Fruit fly (Drosophila melanogaster) whole organism, embryonic: Measurements from ENCODE around the gene Plzf.

Experiments
- Bgb ChIP-seq: fragments of 200-800 bp; sonication (Bioruptor generic); IDR thresholded peaks from 2 replicates; pipeline ENCODE4 v1.3.6; 2022; ENCODE audit warnings: missing biosample characterization, missing genetic modification characterization; ENCODE audit not compliant: partially characterized antibody
- CG1024 ChIP-seq: fragments of 200-800 bp; sonication (Bioruptor generic); IDR thresholded peaks from 2 replicates; pipeline ENCODE4 v1.3.6; 2022; ENCODE audit warnings: missing biosample characterization, missing genetic modification characterization
- CG12071 ChIP-seq: fragments of 200-800 bp; sonication (Bioruptor generic); optimal IDR thresholded peaks from 3 replicates; lab custom pipeline; 2018; ENCODE audit warnings: missing biosample characterization, mild to moderate bottlenecking, missing genetic modification characterization
- CG15696 ChIP-seq: fragments of 200-800 bp; sonication (Bioruptor generic); optimal IDR thresholded peaks from 2 replicates; lab custom pipeline; 2019; ENCODE audit warnings: missing biosample characterization, mild to moderate bottlenecking, missing genetic modification characterization, moderate library complexity
- CG1602 ChIP-seq: fragments of 200-800 bp; sonication (Bioruptor generic); optimal IDR thresholded peaks from 3 replicates; lab custom pipeline; 2016; ENCODE audit warnings: missing biosample characterization, missing genetic modification characterization
- CG17328 ChIP-seq: fragments of 200-800 bp; sonication (Bioruptor generic); IDR thresholded peaks from 2 replicates; pipeline ENCODE4 v1.3.6; 2022; ENCODE audit warnings: missing biosample characterization, missing genetic modification characterization
- CG17829 ChIP-seq: fragments of 200-800 bp; optimal IDR thresholded peaks from 2 replicates; lab custom pipeline; 2019; ENCODE audit warnings: missing biosample characterization, mild to moderate bottlenecking, missing genetic modification characterization, moderate library complexity
- CG2875 ChIP-seq: fragments of 200-800 bp; sonication (Bioruptor generic); optimal IDR thresholded peaks from 2 replicates; lab custom pipeline; 2017; ENCODE audit warnings: missing biosample characterization, mild to moderate bottlenecking, missing genetic modification characterization, missing genetic modification reagents
- CG3726 ChIP-seq: fragments of 200-800 bp; sonication (Bioruptor generic); IDR thresholded peaks from 3 replicates; pipeline ENCODE4, ENCODE4 v1.3.6; 2022; ENCODE audit warnings: missing biosample characterization, missing genetic modification characterization
- CG3847 ChIP-seq: fragments of 200-800 bp; sonication (Bioruptor generic); IDR thresholded peaks from 2 replicates; pipeline ENCODE4 v1.3.6; 2022; ENCODE audit warnings: missing biosample characterization, missing genetic modification characterization
- CG4424 ChIP-seq: fragments of 200-800 bp; sonication (Bioruptor generic); optimal IDR thresholded peaks from 3 replicates; lab custom pipeline; 2016; ENCODE audit warnings: missing biosample characterization, missing genetic modification characterization
- CG6683 ChIP-seq: fragments of 200-800 bp; sonication (Bioruptor generic); optimal IDR thresholded peaks from 2 replicates; lab custom pipeline; 2017; ENCODE audit warnings: missing biosample characterization, mild to moderate bottlenecking, missing genetic modification characterization, missing genetic modification reagents
- CG7987 ChIP-seq: fragments of 200-800 bp; sonication (Bioruptor generic); optimal IDR thresholded peaks from 2 replicates; lab custom pipeline; 2018; ENCODE audit warnings: missing biosample characterization, mild to moderate bottlenecking, missing genetic modification characterization, moderate library complexity
- CG8478 ChIP-seq: fragments of >200 bp; optimal IDR thresholded peaks from 2 replicates; lab custom pipeline; 2018
- CG9797 ChIP-seq: fragments of 200-800 bp; sonication (Bioruptor generic); optimal IDR thresholded peaks from 3 replicates; lab custom pipeline; 2018; ENCODE audit warnings: missing biosample characterization, mild to moderate bottlenecking, missing genetic modification characterization
- Camta ChIP-seq: fragments of 200-800 bp; sonication (Bioruptor generic); optimal IDR thresholded peaks from 2 replicates; lab custom pipeline; 2016; ENCODE audit warnings: missing biosample characterization, missing genetic modification characterization
- Deaf1 ChIP-seq: fragments of 200-800 bp; optimal IDR thresholded peaks from 3 replicates; lab custom pipeline; 2019; ENCODE audit warnings: missing biosample characterization, mild to moderate bottlenecking, missing genetic modification characterization, moderate library complexity
- HLH54F ChIP-seq: fragments of 200-800 bp; sonication (Bioruptor generic); optimal IDR thresholded peaks from 3 replicates; lab custom pipeline; 2016; ENCODE audit warnings: missing biosample characterization, missing genetic modification characterization
- Mad ChIP-seq: fragments of 200-800 bp; sonication (Bioruptor generic); optimal IDR thresholded peaks from 2 replicates; lab custom pipeline; 2016; ENCODE audit warnings: missing biosample characterization, missing genetic modification characterization
- Nf-YC ChIP-seq: fragments of 200-800 bp; optimal IDR thresholded peaks from 3 replicates; lab custom pipeline; 2019; ENCODE audit warnings: missing biosample characterization, mild to moderate bottlenecking, missing genetic modification characterization, moderate library complexity
- Oli ChIP-seq: fragments of 200-800 bp; sonication (Bioruptor generic); optimal IDR thresholded peaks from 2 replicates; lab custom pipeline; 2018; ENCODE audit warnings: missing biosample characterization, mild to moderate bottlenecking, missing genetic modification characterization, moderate library complexity
- Rfx ChIP-seq: fragments of 200-800 bp; sonication (Bioruptor generic); IDR thresholded peaks from 2 replicates; pipeline ENCODE4 v1.3.6; 2022; ENCODE audit warnings: missing biosample characterization, missing genetic modification characterization
- Sry-β ChIP-seq: fragments of 200-800 bp; sonication (Bioruptor generic); optimal IDR thresholded peaks from 2 replicates; lab custom pipeline; 2018; ENCODE audit warnings: missing biosample characterization, mild to moderate bottlenecking, missing genetic modification characterization, moderate library complexity
- TFAM ChIP-seq: fragments of 200-800 bp; sonication (Bioruptor generic); optimal IDR thresholded peaks from 2 replicates; lab custom pipeline; 2017; ENCODE audit warnings: missing biosample characterization, missing genetic modification characterization, inconsistent platforms
- Tbp ChIP-seq: fragments of >200 bp; optimal IDR thresholded peaks from 2 replicates; lab custom pipeline; 2018; ENCODE audit warnings: missing biosample characterization, missing genetic modification characterization
- Trl ChIP-seq, 3 experiments: fragments of >200 bp in 2 of 3; fragments of 200-800 bp in 1 of 3; sonication (Bioruptor generic) in 1 of 3; optimal IDR thresholded peaks; 2 replicates in 1 of 3; 3 replicates in 2 of 3; lab custom pipeline; 2016 to 2017; ENCODE audit warnings: missing biosample characterization in 1 of 3, missing genetic modification characterization in 1 of 3
- abd-A ChIP-seq: fragments of 200-800 bp; sonication (Bioruptor generic); optimal IDR thresholded peaks from 3 replicates; lab custom pipeline; 2019; ENCODE audit warnings: missing biosample characterization, mild to moderate bottlenecking, missing genetic modification characterization, moderate library complexity
- ap ChIP-seq: fragments of 200-800 bp; sonication (Bioruptor generic); IDR thresholded peaks from 2 replicates; pipeline ENCODE4 v1.3.6; 2022; ENCODE audit warnings: missing biosample characterization, missing genetic modification characterization
- bbx ChIP-seq: fragments of 200-800 bp; sonication (Bioruptor generic); IDR thresholded peaks from 2 replicates; pipeline ENCODE4 v1.3.6; 2022; ENCODE audit warnings: missing biosample characterization, missing genetic modification characterization; ENCODE audit not compliant: partially characterized antibody
- cad ChIP-seq: fragments of >200 bp; optimal IDR thresholded peaks from 2 replicates; lab custom pipeline; 2017; ENCODE audit warnings: missing biosample characterization, missing genetic modification characterization
- caup ChIP-seq: fragments of 200-800 bp; sonication (Bioruptor generic); optimal IDR thresholded peaks from 3 replicates; lab custom pipeline; 2017; ENCODE audit warnings: missing biosample characterization, mild to moderate bottlenecking, missing genetic modification characterization, moderate library complexity; ENCODE audit not compliant: severe bottlenecking
- ci ChIP-seq: fragments of 200-800 bp; sonication (Bioruptor generic); IDR thresholded peaks from 3 replicates; pipeline ENCODE4 v1.3.6; 2022; ENCODE audit warnings: missing biosample characterization, missing genetic modification characterization
- crol ChIP-seq: fragments of 200-800 bp; sonication (Bioruptor generic); IDR thresholded peaks from 2 replicates; pipeline ENCODE4 v1.3.6; 2022; ENCODE audit warnings: missing biosample characterization, missing genetic modification characterization
- cwo ChIP-seq: fragments of 200-800 bp; sonication (Bioruptor generic); optimal IDR thresholded peaks from 3 replicates; lab custom pipeline; 2017; ENCODE audit warnings: missing biosample characterization, missing genetic modification characterization, mild to moderate bottlenecking, moderate library complexity, missing genetic modification reagents
- da ChIP-seq: fragments of 200-800 bp; sonication (Bioruptor generic); optimal IDR thresholded peaks from 2 replicates; lab custom pipeline; 2016; ENCODE audit warnings: missing biosample characterization, missing genetic modification characterization
- disco-r ChIP-seq: fragments of 200-800 bp; sonication (Bioruptor generic); optimal IDR thresholded peaks from 2 replicates; lab custom pipeline; 2016; ENCODE audit warnings: missing biosample characterization, missing genetic modification characterization
- esg ChIP-seq: fragments of 200-800 bp; sonication (Bioruptor generic); conservative IDR thresholded peaks from 2 replicates; pipeline ENCODE4 v1.3.6; 2022; ENCODE audit warnings: missing biosample characterization, missing genetic modification characterization
- gcm ChIP-seq: fragments of 200-800 bp; sonication (Bioruptor generic); optimal IDR thresholded peaks from 2 replicates; lab custom pipeline; 2019; ENCODE audit warnings: missing biosample characterization, mild to moderate bottlenecking, missing genetic modification characterization, moderate library complexity
- gfzf ChIP-seq: fragments of 200-800 bp; sonication (Bioruptor generic); optimal IDR thresholded peaks from 2 replicates; lab custom pipeline; 2016; ENCODE audit warnings: missing biosample characterization, mild to moderate bottlenecking, missing genetic modification characterization, moderate library complexity
- gsb ChIP-seq: fragments of 200-800 bp; sonication (Bioruptor generic); IDR thresholded peaks from 2 replicates; pipeline ENCODE4 v1.3.6; 2022; ENCODE audit warnings: missing biosample characterization, missing genetic modification characterization
- jigr1 ChIP-seq: fragments of 200-800 bp; sonication (Bioruptor generic); IDR thresholded peaks from 3 replicates; pipeline ENCODE4 v1.3.6; 2022; ENCODE audit warnings: missing biosample characterization, missing genetic modification characterization
- lola ChIP-seq, 3 experiments: fragments of >200 bp in 2 of 3; fragments of 200-800 bp in 1 of 3; sonication (Bioruptor generic) in 1 of 3; optimal IDR thresholded peaks; 2 replicates each; lab custom pipeline; 2017 to 2019; ENCODE audit warnings: missing biosample characterization in 3 of 3, missing genetic modification characterization in 3 of 3, mild to moderate bottlenecking in 1 of 3, moderate library complexity in 1 of 3
- maf-S ChIP-seq: fragments of 200-800 bp; sonication (Bioruptor generic); optimal IDR thresholded peaks from 2 replicates; lab custom pipeline; 2016; ENCODE audit warnings: missing biosample characterization, missing genetic modification characterization
- pb ChIP-seq: fragments of 200-800 bp; sonication (Bioruptor generic); optimal IDR thresholded peaks from 3 replicates; lab custom pipeline; 2016; ENCODE audit warnings: missing biosample characterization, missing genetic modification characterization
- phol ChIP-seq: fragments of 200-800 bp; sonication (Bioruptor generic); optimal IDR thresholded peaks from 3 replicates; lab custom pipeline; 2018; ENCODE audit warnings: missing biosample characterization, mild to moderate bottlenecking, missing genetic modification characterization, moderate library complexity
- pum ChIP-seq: fragments of 200-800 bp; sonication (Bioruptor generic); optimal IDR thresholded peaks from 2 replicates; lab custom pipeline; 2016; ENCODE audit warnings: missing biosample characterization, missing genetic modification characterization
- repo ChIP-seq: fragments of 200-800 bp; sonication (Bioruptor generic); optimal IDR thresholded peaks from 2 replicates; lab custom pipeline; 2016; ENCODE audit warnings: missing biosample characterization, missing genetic modification characterization
- sna ChIP-seq: fragments of 200-800 bp; sonication (Bioruptor generic); IDR thresholded peaks from 2 replicates; pipeline ENCODE4 v1.3.6; 2022; ENCODE audit warnings: missing biosample characterization, missing genetic modification characterization; ENCODE audit not compliant: partially characterized antibody
- tx ChIP-seq: fragments of 200-800 bp; sonication (Bioruptor generic); optimal IDR thresholded peaks from 2 replicates; lab custom pipeline; 2016; ENCODE audit warnings: missing biosample characterization, missing genetic modification characterization
- zfh1 ChIP-seq: fragments of 200-800 bp; sonication (Bioruptor generic); IDR thresholded peaks from 3 replicates; pipeline ENCODE4 v1.3.6; 2022; ENCODE audit warnings: missing biosample characterization, missing genetic modification characterization

Gene Plzf

dm6 chr2L:12065683-12066386, 17.1 kb upstream of the Plzf start (continued):
- TF ChIP-seq CG3847 (GFP tag; lab: Robert Waterston, UW) (no peak), HLH54F (GFP tag; lab: Kevin White, UChicago) (no peak), phol (tag; lab: Kevin White, UChicago) (peak; percentile 68), gsb (GFP tag; lab: Robert Waterston, UW) (no peak), Oli (peak; percentile 17), CG2875 (GFP tag; lab: Kevin White, UChicago) (peak; percentile 32), Trl (optimal IDR thresholded peaks at IDR 0.05; lab: Kevin White, UChicago) (peak in 1 of 2 experiments; percentile 39), Trl (GFP tag; optimal IDR thresholded peaks at IDR 0.05; lab: Kevin White, UChicago) (no peak), CG17829 (tag; lab: Kevin White, UChicago) (peak; percentile 71), da (no peak), disco-r (GFP tag; lab: Kevin White, UChicago) (no peak), esg (GFP tag; lab: Robert Waterston, UW) (no peak), gcm (GFP tag; lab: Kevin White, UChicago) (peak; percentile 52), Tbp (no peak), Bgb (GFP tag; lab: Robert Waterston, UW) (no peak), lola (GFP tag; optimal IDR thresholded peaks at IDR 0.05; lab: Kevin White, UChicago) (peak in 1 of 3 experiments; percentile 74), Rfx (GFP tag; lab: Robert Waterston, UW) (no peak), caup (GFP tag; lab: Kevin White, UChicago) (no peak), bbx (no peak), CG9797 (no peak), Nf-YC (tag; lab: Kevin White, UChicago) (no peak), CG17328 (GFP tag; lab: Robert Waterston, UW) (no peak), CG4424 (GFP tag; lab: Kevin White, UChicago) (peak; percentile 26), repo (GFP tag; lab: Kevin White, UChicago) (no peak), zfh1 (GFP tag; lab: Robert Waterston, UW) (no peak), CG1024 (GFP tag; lab: Robert Waterston, UW) (no peak), cad (GFP tag; lab: Kevin White, UChicago) (peak; percentile 53), CG3726 (GFP tag; lab: Robert Waterston, UW) (no peak), CG12071 (no peak), Deaf1 (no peak), CG8478 (lab: Kevin White, UChicago) (no peak), CG15696 (peak; percentile 87), gfzf (GFP tag; lab: Kevin White, UChicago) (no peak), crol (no peak), maf-S (GFP tag; lab: Kevin White, UChicago) (no peak), Camta (GFP tag; lab: Kevin White, UChicago) (no peak), ap (no peak), cwo (GFP tag; lab: Kevin White, UChicago) (no peak), Mad (no peak), TFAM (GFP tag; lab: Kevin White, UChicago) (no peak), Sry-β (no peak), sna (no peak), pb (GFP tag; lab: Kevin White, UChicago) (no peak), pum (GFP tag; lab: Kevin White, UChicago) (no peak), ci (GFP tag; lab: Robert Waterston, UW) (no peak), abd-A (tag; lab: Kevin White, UChicago) (no peak), jigr1 (GFP tag; lab: Robert Waterston, UW) (no peak), CG7987 (no peak), CG6683 (no peak), CG1602 (GFP tag; lab: Kevin White, UChicago) (no peak), tx (no peak)
